Worm (Caenorhabditis elegans) whole organism, L4 larva: ENCODE measurements around the gene mak-1.
A peak's percentile ranks its signal among the peaks of the same experiment; 100 is the strongest.

Experiments used
- D1046.2 ChIP-seq: fragments of 200-800 bp; sonication (Bioruptor generic); IDR thresholded peaks from 2 replicates; pipeline ENCODE4 v1.3.6; 2022; ENCODE audit warnings: missing genetic modification characterization, missing compliant biosample characterization
- F37D6.2 ChIP-seq: sonication (generic microtip); optimal IDR thresholded peaks from 2 replicates; lab custom pipeline; 2016; ENCODE audit warnings: mild to moderate bottlenecking, missing genetic modification characterization, missing compliant biosample characterization
- T26A8.4 ChIP-seq: fragments of 200-800 bp; sonication (Bioruptor generic); IDR thresholded peaks from 2 replicates; pipeline ENCODE4 v1.3.6; 2022; ENCODE audit warnings: missing genetic modification characterization, missing compliant biosample characterization
- Y48G9A.11 ChIP-seq: fragments of 200-800 bp; sonication (Bioruptor generic); IDR thresholded peaks from 2 replicates; pipeline ENCODE4 v1.3.6; 2022; ENCODE audit warnings: missing genetic modification reagents, missing genetic modification characterization, missing compliant biosample characterization
- Y75B8A.6 ChIP-seq: fragments of 200-800 bp; sonication (Bioruptor generic); IDR thresholded peaks from 2 replicates; pipeline ENCODE4 v1.3.6; 2022; ENCODE audit warnings: missing genetic modification reagents, missing genetic modification characterization, missing compliant biosample characterization
- ZK337.2 ChIP-seq: fragments of 200-800 bp; sonication (Bioruptor generic); IDR thresholded peaks from 2 replicates; pipeline ENCODE4 v1.3.6; 2022; ENCODE audit warnings: missing genetic modification reagents, missing genetic modification characterization, missing compliant biosample characterization
- ZK546.5 ChIP-seq, 2 experiments: sonication (generic microtip); optimal IDR thresholded peaks; 2 replicates each; lab custom pipeline; 2017; ENCODE audit warnings: missing biosample characterization in 2 of 2, missing genetic modification characterization in 2 of 2
- attf-4 ChIP-seq: sonication (generic microtip); optimal IDR thresholded peaks from 3 replicates; lab custom pipeline; 2017; ENCODE audit warnings: missing biosample characterization, missing genetic modification characterization
- ceh-28 ChIP-seq: fragments of 150-350 bp; optimal IDR thresholded peaks from 2 replicates; lab custom pipeline; 2014; ENCODE audit warnings: missing biosample characterization, missing genetic modification reagents, missing genetic modification characterization
- ceh-44 ChIP-seq: fragments of 200-800 bp; sonication (Bioruptor generic); IDR thresholded peaks from 2 replicates; pipeline ENCODE4 v1.3.6; 2022; ENCODE audit warnings: missing genetic modification reagents, missing genetic modification characterization, missing compliant biosample characterization
- ceh-82 ChIP-seq: sonication (generic microtip); optimal IDR thresholded peaks from 2 replicates; lab custom pipeline; 2017; ENCODE audit warnings: missing biosample characterization, missing genetic modification characterization
- ces-1 ChIP-seq: fragments of 150-350 bp; sonication (generic microtip); optimal IDR thresholded peaks from 4 replicates; lab custom pipeline; 2014; ENCODE audit warnings: missing biosample characterization, missing genetic modification reagents, missing genetic modification characterization
- ctbp-1 ChIP-seq: fragments of 200-800 bp; sonication (Bioruptor generic); IDR thresholded peaks from 2 replicates; pipeline ENCODE4 v1.3.6; 2022; ENCODE audit warnings: missing genetic modification reagents, missing genetic modification characterization, missing compliant biosample characterization
- daf-16 ChIP-seq, 3 experiments: sonication (generic microtip); optimal IDR thresholded peaks; 2 replicates each; lab custom pipeline; 2016 to 2017; ENCODE audit warnings: missing genetic modification characterization in 3 of 3, missing genetic modification reagents in 3 of 3, mild to moderate bottlenecking in 2 of 3, missing compliant biosample characterization in 2 of 3, missing biosample characterization in 1 of 3, moderate library complexity in 1 of 3
- dve-1 ChIP-seq: sonication (generic microtip); optimal IDR thresholded peaks from 2 replicates; lab custom pipeline; 2017; ENCODE audit warnings: antibody characterized with exemption, mild to moderate bottlenecking, missing genetic modification characterization, missing compliant biosample characterization; ENCODE audit not compliant: insufficient read depth
- fkh-10 ChIP-seq: fragments of 150-350 bp; optimal IDR thresholded peaks from 2 replicates; lab custom pipeline; 2014; ENCODE audit warnings: missing biosample characterization, missing genetic modification reagents, missing genetic modification characterization
- hlh-11 ChIP-seq: fragments of 200-800 bp; sonication (Bioruptor generic); optimal IDR thresholded peaks from 2 replicates; lab custom pipeline; 2018; ENCODE audit warnings: mild to moderate bottlenecking, missing genetic modification characterization, missing compliant biosample characterization
- hlh-30 ChIP-seq: sonication (generic microtip); optimal IDR thresholded peaks from 2 replicates; lab custom pipeline; 2017; ENCODE audit warnings: antibody characterized with exemption, mild to moderate bottlenecking, missing genetic modification characterization, missing compliant biosample characterization; ENCODE audit not compliant: insufficient read depth
- hmg-1.1 ChIP-seq: fragments of 200-800 bp; sonication (Bioruptor generic); IDR thresholded peaks from 2 replicates; pipeline ENCODE4 v1.3.6; 2022; ENCODE audit warnings: missing genetic modification reagents, missing genetic modification characterization, missing compliant biosample characterization
- jun-1 ChIP-seq: fragments of 150-350 bp; optimal IDR thresholded peaks from 2 replicates; lab custom pipeline; 2014; ENCODE audit warnings: missing biosample characterization, missing genetic modification reagents, missing genetic modification characterization
- lin-1 ChIP-seq: fragments of 200-800 bp; sonication (Bioruptor generic); IDR thresholded peaks from 2 replicates; pipeline ENCODE4 v1.3.6; 2022; ENCODE audit warnings: missing genetic modification reagents, missing genetic modification characterization, missing compliant biosample characterization
- lin-38 ChIP-seq: fragments of 200-800 bp; sonication (Bioruptor generic); IDR thresholded peaks from 2 replicates; pipeline ENCODE4 v1.3.6; 2022; ENCODE audit warnings: missing genetic modification reagents, missing genetic modification characterization, missing compliant biosample characterization
- lsy-2 ChIP-seq, 2 experiments: fragments of 150-350 bp in 1 of 2; sonication (generic microtip) in 1 of 2; optimal IDR thresholded peaks; 2 replicates each; lab custom pipeline; 2014 to 2017; ENCODE audit warnings: missing biosample characterization in 2 of 2, missing genetic modification characterization in 2 of 2
- madf-5 ChIP-seq, 2 experiments: fragments of 200-800 bp; sonication (Bioruptor generic); IDR thresholded peaks; 2 replicates each; pipeline ENCODE4 v1.3.6; 2022; ENCODE audit warnings: missing compliant biosample characterization in 2 of 2, missing genetic modification characterization in 2 of 2
- mdl-1 ChIP-seq, 2 experiments: fragments of 150-350 bp in 1 of 2; sonication (generic microtip) in 1 of 2; optimal IDR thresholded peaks; 2 replicates each; lab custom pipeline; 2014 to 2017; ENCODE audit warnings: missing biosample characterization in 2 of 2, missing genetic modification characterization in 2 of 2
- mxl-3 ChIP-seq: fragments of 200-800 bp; sonication (Bioruptor generic); optimal IDR thresholded peaks from 2 replicates; lab custom pipeline; 2018; ENCODE audit warnings: mild to moderate bottlenecking, missing genetic modification characterization, missing compliant biosample characterization
- nhr-10 ChIP-seq: fragments of 150-350 bp; optimal IDR thresholded peaks from 2 replicates; lab custom pipeline; 2014; ENCODE audit warnings: missing biosample characterization, missing genetic modification characterization
- nhr-102 ChIP-seq: sonication (generic microtip); optimal IDR thresholded peaks from 2 replicates; lab custom pipeline; 2016; ENCODE audit warnings: mild to moderate bottlenecking, missing genetic modification characterization, moderate library complexity, missing compliant biosample characterization
- nhr-11 ChIP-seq: fragments of 150-350 bp; optimal IDR thresholded peaks from 2 replicates; lab custom pipeline; 2014; ENCODE audit warnings: missing biosample characterization, missing genetic modification characterization
- nhr-25 ChIP-seq: sonication (generic microtip); optimal IDR thresholded peaks from 2 replicates; lab custom pipeline; 2017; ENCODE audit warnings: missing genetic modification characterization, mild to moderate bottlenecking, missing compliant biosample characterization, antibody characterized with exemption, moderate library complexity, borderline replicate concordance; ENCODE audit not compliant: insufficient read depth
- nhr-28 ChIP-seq: fragments of 150-350 bp; optimal IDR thresholded peaks from 2 replicates; lab custom pipeline; 2014; ENCODE audit warnings: missing biosample characterization, missing genetic modification characterization
- nhr-48 ChIP-seq: sonication (generic microtip); optimal IDR thresholded peaks from 2 replicates; lab custom pipeline; 2016; ENCODE audit warnings: mild to moderate bottlenecking, missing genetic modification characterization, missing compliant biosample characterization
- nhr-77 ChIP-seq: fragments of 150-350 bp; optimal IDR thresholded peaks from 2 replicates; lab custom pipeline; 2014; ENCODE audit warnings: missing biosample characterization, missing genetic modification characterization
- pha-4 ChIP-seq, 2 experiments: fragments of 150-350 bp in 1 of 2; fragments of 200-800 bp in 1 of 2; sonication (Bioruptor generic) in 1 of 2; IDR thresholded peaks in 1 of 2; optimal IDR thresholded peaks in 1 of 2; 2 replicates each; pipeline versions ENCODE4 v1.3.6 to Lab custom; 2014 to 2022; ENCODE audit warnings: missing genetic modification characterization in 2 of 2, missing genetic modification reagents in 2 of 2, missing biosample characterization in 1 of 2, missing compliant biosample characterization in 1 of 2
- php-3 ChIP-seq: fragments of 200-800 bp; sonication (Bioruptor generic); IDR thresholded peaks from 2 replicates; pipeline ENCODE4 v1.3.6; 2022; ENCODE audit warnings: missing genetic modification reagents, missing genetic modification characterization, missing compliant biosample characterization
- rbr-2 ChIP-seq: sonication (generic microtip); optimal IDR thresholded peaks from 2 replicates; lab custom pipeline; 2016; ENCODE audit warnings: missing genotype, missing genetic modification characterization, missing compliant biosample characterization
- sdz-12 ChIP-seq: fragments of 200-800 bp; sonication (Bioruptor generic); optimal IDR thresholded peaks from 2 replicates; lab custom pipeline; 2018; ENCODE audit warnings: mild to moderate bottlenecking, missing genetic modification characterization, missing compliant biosample characterization
- skn-1 ChIP-seq: fragments of 150-350 bp; optimal IDR thresholded peaks from 2 replicates; lab custom pipeline; 2014; ENCODE audit warnings: missing biosample characterization, missing genetic modification characterization
- snpc-1.2 ChIP-seq: fragments of 200-800 bp; sonication (Bioruptor generic); IDR thresholded peaks from 2 replicates; pipeline ENCODE4 v1.3.6; 2022; ENCODE audit warnings: missing genetic modification reagents, missing genetic modification characterization, missing compliant biosample characterization
- snpc-4 ChIP-seq: fragments of 150-350 bp; optimal IDR thresholded peaks from 2 replicates; lab custom pipeline; 2014; ENCODE audit warnings: missing biosample characterization, missing genetic modification characterization
- spr-3 ChIP-seq: fragments of 200-800 bp; sonication (Bioruptor generic); optimal IDR thresholded peaks from 2 replicates; lab custom pipeline; 2018; ENCODE audit warnings: mild to moderate bottlenecking, missing genetic modification characterization, missing compliant biosample characterization
- tag-97 ChIP-seq: fragments of 200-800 bp; sonication (Bioruptor generic); IDR thresholded peaks from 2 replicates; pipeline ENCODE4 v1.3.6; 2022; ENCODE audit warnings: missing genetic modification characterization, missing compliant biosample characterization
- unc-130 ChIP-seq: sonication (generic microtip); optimal IDR thresholded peaks from 2 replicates; lab custom pipeline; 2016; ENCODE audit warnings: missing genetic modification reagents, missing genetic modification characterization, missing compliant biosample characterization
- unc-62 ChIP-seq, 3 experiments: fragments of 150-350 bp in 1 of 3; sonication (generic microtip); optimal IDR thresholded peaks in 2 of 3; peaks in 1 of 3; 1 replicate in 1 of 3; 2 replicates in 2 of 3; lab custom pipeline; 2014 to 2017; ENCODE audit warnings: missing biosample characterization in 3 of 3, missing genetic modification characterization in 3 of 3, missing genetic modification reagents in 3 of 3, missing genotype in 1 of 3
- zfp-2 ChIP-seq: sonication (generic microtip); optimal IDR thresholded peaks from 2 replicates; lab custom pipeline; 2016; ENCODE audit warnings: mild to moderate bottlenecking, missing genetic modification characterization, missing compliant biosample characterization
- zip-11 ChIP-seq: fragments of 200-800 bp; sonication (Bioruptor generic); IDR thresholded peaks from 2 replicates; pipeline ENCODE4 v1.3.6; 2022; ENCODE audit warnings: missing genetic modification characterization, missing compliant biosample characterization
- ztf-11 ChIP-seq: fragments of 150-350 bp; optimal IDR thresholded peaks from 2 replicates; lab custom pipeline; 2014; ENCODE audit warnings: missing biosample characterization, missing genetic modification characterization

Gene mak-1

ce11 chrII:8744555-8745448 lies 931 bp downstream of the mak-1 start (continued):
- TF ChIP-seq tag-97 (GFP tag; lab: Robert Waterston, UW) = no peak
- TF ChIP-seq zfp-2 (tag; lab: Kevin White, UChicago) = no peak
- no peak for TF ChIP-seq snpc-4 (tag; lab: Kevin White, UChicago)
- TF ChIP-seq spr-3 = no peak
- TF ChIP-seq daf-16 (GFP tag; optimal IDR thresholded peaks at IDR 0.05; lab: Kevin White, UChicago) = no peak
- peak; percentile 31 for TF ChIP-seq daf-16 (tag; optimal IDR thresholded peaks at IDR 0.05; lab: Kevin White, UChicago)
- TF ChIP-seq zip-11 (GFP tag; lab: Robert Waterston, UW) = no peak
- no peak for TF ChIP-seq attf-4 (tag; lab: Kevin White, UChicago)
- no peak for TF ChIP-seq nhr-48
- no peak for TF ChIP-seq ceh-82
- no peak for TF ChIP-seq nhr-102 (tag; lab: Kevin White, UChicago)
- TF ChIP-seq lsy-2 (tag; optimal IDR thresholded peaks at IDR 0.05; lab: Kevin White, UChicago) = peak in 1 of 2 experiments; percentile 3
- TF ChIP-seq ceh-44 (GFP tag; lab: Robert Waterston, UW) = 0 out of 2 replicates have a peak, but pooled peaks have one; percentile 3
- no peak for TF ChIP-seq ceh-28 (tag; lab: Kevin White, UChicago)
- no peak for TF ChIP-seq F37D6.2 (tag; lab: Kevin White, UChicago)
- peak; percentile 22; the same call in 1 of the 2 replicates for TF ChIP-seq pha-4 (GFP tag; IDR thresholded peaks at IDR 0.05; lab: Robert Waterston, UW)
- TF ChIP-seq pha-4 (tag; optimal IDR thresholded peaks at IDR 0.05; lab: Kevin White, UChicago) = no peak
- no peak for TF ChIP-seq rbr-2 (tag; lab: Kevin White, UChicago)
- TF ChIP-seq nhr-25 (tag; lab: Kevin White, UChicago) = peak; percentile 38
- TF ChIP-seq unc-62 (GFP tag; optimal IDR thresholded peaks at IDR 0.05 in 1 of 2; lab: Kevin White, UChicago) = peak in 1 of 2 experiments; percentile 76
- TF ChIP-seq unc-62 (tag; optimal IDR thresholded peaks at IDR 0.05; lab: Kevin White, UChicago) = no peak
- TF ChIP-seq T26A8.4 (GFP tag; lab: Robert Waterston, UW) = peak; percentile 64
- no peak for TF ChIP-seq php-3 (GFP tag; lab: Robert Waterston, UW)
- TF ChIP-seq madf-5 (GFP tag; IDR thresholded peaks at IDR 0.05; lab: Robert Waterston, UW) = 0 out of 4 replicates have a peak, but pooled peaks of 1 of the 2 experiments have one; percentile 3
- 0 out of 2 replicates have a peak, but pooled peaks have one; percentile 8 for TF ChIP-seq Y75B8A.6 (GFP tag; lab: Robert Waterston, UW)
- no peak for TF ChIP-seq ztf-11 (tag; lab: Kevin White, UChicago)
- TF ChIP-seq mdl-1 (tag; optimal IDR thresholded peaks at IDR 0.05; lab: Kevin White, UChicago) = peak; percentile 62 to 68
- no peak; the same call in 1 of the 2 replicates for TF ChIP-seq Y48G9A.11 (GFP tag; lab: Robert Waterston, UW)
- peak; percentile 40 for TF ChIP-seq mxl-3 (GFP tag; lab: Kevin White, UChicago)
- TF ChIP-seq fkh-10 (GFP tag; lab: Kevin White, UChicago) = no peak
- TF ChIP-seq ZK546.5 (tag; optimal IDR thresholded peaks at IDR 0.05; lab: Kevin White, UChicago) = no peak
- TF ChIP-seq snpc-1.2 (GFP tag; lab: Robert Waterston, UW) = no peak
- TF ChIP-seq skn-1 (tag; lab: Kevin White, UChicago) = no peak
- peak; percentile 47 for TF ChIP-seq nhr-28 (tag; lab: Kevin White, UChicago)
- no peak for TF ChIP-seq ctbp-1
- TF ChIP-seq nhr-10 (tag; lab: Kevin White, UChicago) = no peak
- no peak for TF ChIP-seq ces-1 (GFP tag; lab: Kevin White, UChicago)
- no peak for TF ChIP-seq unc-130
- peak; percentile 10; the same call in 1 of the 2 replicates for TF ChIP-seq lin-38 (GFP tag; lab: Robert Waterston, UW)
- peak; percentile 77 for TF ChIP-seq D1046.2 (GFP tag; lab: Robert Waterston, UW)
- no peak for TF ChIP-seq lin-1 (GFP tag; lab: Robert Waterston, UW)
- no peak for TF ChIP-seq ZK337.2
- no peak for TF ChIP-seq sdz-12
- peak; percentile 26 for TF ChIP-seq hlh-30 (tag; lab: Kevin White, UChicago)
- TF ChIP-seq nhr-11 = peak; percentile 62
- TF ChIP-seq jun-1 = no peak
- TF ChIP-seq hmg-1.1 (GFP tag; lab: Robert Waterston, UW) = no peak
- no peak for TF ChIP-seq hlh-11 (tag; lab: Kevin White, UChicago)
- peak; percentile 14 for TF ChIP-seq nhr-77 (tag; lab: Kevin White, UChicago)
- peak; percentile 30 for TF ChIP-seq dve-1 (tag; lab: Kevin White, UChicago)
